Worm (Caenorhabditis elegans) whole organism, L4 larva: Measurements from ENCODE around the gene C09H10.5.

ENCODE experiments used
- F37D6.2 ChIP-seq: sonication (generic microtip); optimal IDR thresholded peaks from 2 replicates; lab custom pipeline; 2016; ENCODE audit warnings: mild to moderate bottlenecking, missing genetic modification characterization, missing compliant biosample characterization
- T26A8.4 ChIP-seq: fragments of 200-800 bp; sonication (Bioruptor generic); IDR thresholded peaks from 2 replicates; pipeline ENCODE4 v1.3.6; 2022; ENCODE audit warnings: missing genetic modification characterization, missing compliant biosample characterization
- Y5F2A.4 ChIP-seq: fragments of 200-800 bp; sonication (Bioruptor generic); optimal IDR thresholded peaks from 2 replicates; lab custom pipeline; 2018; ENCODE audit warnings: mild to moderate bottlenecking, missing genetic modification characterization, missing compliant biosample characterization
- Y75B8A.6 ChIP-seq: fragments of 200-800 bp; sonication (Bioruptor generic); IDR thresholded peaks from 2 replicates; pipeline ENCODE4 v1.3.6; 2022; ENCODE audit warnings: missing genetic modification reagents, missing genetic modification characterization, missing compliant biosample characterization
- aly-2 ChIP-seq: sonication (generic microtip); optimal IDR thresholded peaks from 2 replicates; lab custom pipeline; 2018; ENCODE audit warnings: missing biosample characterization, missing genetic modification characterization
- ama-1 ChIP-seq: fragments of 150-350 bp; optimal IDR thresholded peaks from 2 replicates; lab custom pipeline; 2014; ENCODE audit warnings: inconsistent platforms, mixed read lengths
- ceh-32 ChIP-seq: sonication (generic microtip); optimal IDR thresholded peaks from 2 replicates; lab custom pipeline; 2016; ENCODE audit warnings: mild to moderate bottlenecking, missing genetic modification characterization, missing compliant biosample characterization; ENCODE audit not compliant: poor library complexity
- cey-2 ChIP-seq: sonication (generic microtip); optimal IDR thresholded peaks from 3 replicates; lab custom pipeline; 2017; ENCODE audit warnings: missing genetic modification characterization, mild to moderate bottlenecking, missing compliant biosample characterization, antibody characterized with exemption, borderline replicate concordance; ENCODE audit not compliant: insufficient read depth
- ctbp-1 ChIP-seq: fragments of 200-800 bp; sonication (Bioruptor generic); IDR thresholded peaks from 2 replicates; pipeline ENCODE4 v1.3.6; 2022; ENCODE audit warnings: missing genetic modification reagents, missing genetic modification characterization, missing compliant biosample characterization
- duxl-1 ChIP-seq: sonication (generic microtip); optimal IDR thresholded peaks from 2 replicates; lab custom pipeline; 2016; ENCODE audit warnings: mild to moderate bottlenecking, missing genetic modification characterization, moderate library complexity, missing compliant biosample characterization; ENCODE audit not compliant: poor library complexity
- dve-1 ChIP-seq: sonication (generic microtip); optimal IDR thresholded peaks from 2 replicates; lab custom pipeline; 2017; ENCODE audit warnings: antibody characterized with exemption, mild to moderate bottlenecking, missing genetic modification characterization, missing compliant biosample characterization; ENCODE audit not compliant: insufficient read depth
- fkh-10 ChIP-seq: fragments of 150-350 bp; optimal IDR thresholded peaks from 2 replicates; lab custom pipeline; 2014; ENCODE audit warnings: missing biosample characterization, missing genetic modification reagents, missing genetic modification characterization
- fos-1 ChIP-seq: fragments of 150-350 bp; optimal IDR thresholded peaks from 2 replicates; lab custom pipeline; 2014; ENCODE audit warnings: missing biosample characterization, missing genetic modification characterization
- hif-1 ChIP-seq, 2 experiments: sonication (generic microtip); optimal IDR thresholded peaks; 2 replicates each; lab custom pipeline; 2016 to 2017; ENCODE audit warnings: missing compliant biosample characterization in 2 of 2, missing genetic modification characterization in 2 of 2, missing genetic modification reagents in 2 of 2, missing genotype in 2 of 2, mild to moderate bottlenecking in 1 of 2
- hlh-30 ChIP-seq: sonication (generic microtip); optimal IDR thresholded peaks from 2 replicates; lab custom pipeline; 2017; ENCODE audit warnings: antibody characterized with exemption, mild to moderate bottlenecking, missing genetic modification characterization, missing compliant biosample characterization; ENCODE audit not compliant: insufficient read depth
- lim-7 ChIP-seq: fragments of 200-800 bp; sonication (Bioruptor generic); IDR thresholded peaks from 2 replicates; pipeline ENCODE4 v1.3.6; 2022; ENCODE audit warnings: missing genetic modification characterization, missing compliant biosample characterization
- lin-1 ChIP-seq: fragments of 200-800 bp; sonication (Bioruptor generic); IDR thresholded peaks from 2 replicates; pipeline ENCODE4 v1.3.6; 2022; ENCODE audit warnings: missing genetic modification reagents, missing genetic modification characterization, missing compliant biosample characterization
- madf-5 ChIP-seq, 2 experiments: fragments of 200-800 bp; sonication (Bioruptor generic); IDR thresholded peaks; 2 replicates each; pipeline ENCODE4 v1.3.6; 2022; ENCODE audit warnings: missing compliant biosample characterization in 2 of 2, missing genetic modification characterization in 2 of 2
- mxl-2 ChIP-seq: fragments of 200-800 bp; sonication (Bioruptor generic); conservative IDR thresholded peaks from 2 replicates; pipeline ENCODE4 v1.3.6; 2022; ENCODE audit warnings: missing genetic modification reagents, missing genetic modification characterization, missing compliant biosample characterization
- nhr-11 ChIP-seq: fragments of 150-350 bp; optimal IDR thresholded peaks from 2 replicates; lab custom pipeline; 2014; ENCODE audit warnings: missing biosample characterization, missing genetic modification characterization
- nhr-111 ChIP-seq: fragments of 200-800 bp; sonication (Bioruptor generic); optimal IDR thresholded peaks from 2 replicates; lab custom pipeline; 2018; ENCODE audit warnings: mild to moderate bottlenecking, missing genetic modification characterization, missing compliant biosample characterization
- nhr-25 ChIP-seq: sonication (generic microtip); optimal IDR thresholded peaks from 2 replicates; lab custom pipeline; 2017; ENCODE audit warnings: missing genetic modification characterization, mild to moderate bottlenecking, missing compliant biosample characterization, antibody characterized with exemption, moderate library complexity, borderline replicate concordance; ENCODE audit not compliant: insufficient read depth
- nhr-76 ChIP-seq: fragments of 150-350 bp; optimal IDR thresholded peaks from 2 replicates; lab custom pipeline; 2014; ENCODE audit warnings: missing biosample characterization, missing genetic modification characterization
- nhr-77 ChIP-seq: fragments of 150-350 bp; optimal IDR thresholded peaks from 2 replicates; lab custom pipeline; 2014; ENCODE audit warnings: missing biosample characterization, missing genetic modification characterization
- pha-4 ChIP-seq, 2 experiments: fragments of 150-350 bp in 1 of 2; fragments of 200-800 bp in 1 of 2; sonication (Bioruptor generic) in 1 of 2; IDR thresholded peaks in 1 of 2; optimal IDR thresholded peaks in 1 of 2; 2 replicates each; pipeline versions ENCODE4 v1.3.6 to Lab custom; 2014 to 2022; ENCODE audit warnings: missing genetic modification characterization in 2 of 2, missing genetic modification reagents in 2 of 2, missing biosample characterization in 1 of 2, missing compliant biosample characterization in 1 of 2
- skn-1 ChIP-seq: fragments of 150-350 bp; optimal IDR thresholded peaks from 2 replicates; lab custom pipeline; 2014; ENCODE audit warnings: missing biosample characterization, missing genetic modification characterization
- spr-1 ChIP-seq: sonication (generic microtip); optimal IDR thresholded peaks from 2 replicates; lab custom pipeline; 2016; ENCODE audit warnings: mild to moderate bottlenecking, missing genetic modification characterization, missing compliant biosample characterization
- tag-97 ChIP-seq: fragments of 200-800 bp; sonication (Bioruptor generic); IDR thresholded peaks from 2 replicates; pipeline ENCODE4 v1.3.6; 2022; ENCODE audit warnings: missing genetic modification characterization, missing compliant biosample characterization
- zfp-2 ChIP-seq: sonication (generic microtip); optimal IDR thresholded peaks from 2 replicates; lab custom pipeline; 2016; ENCODE audit warnings: mild to moderate bottlenecking, missing genetic modification characterization, missing compliant biosample characterization
- zfp-3 ChIP-seq: fragments of 200-800 bp; sonication (Bioruptor generic); conservative IDR thresholded peaks from 2 replicates; pipeline ENCODE4 v1.3.6; 2022; ENCODE audit warnings: missing genetic modification reagents, missing genetic modification characterization, missing compliant biosample characterization
- zip-11 ChIP-seq: fragments of 200-800 bp; sonication (Bioruptor generic); IDR thresholded peaks from 2 replicates; pipeline ENCODE4 v1.3.6; 2022; ENCODE audit warnings: missing genetic modification characterization, missing compliant biosample characterization
- zip-2 ChIP-seq: fragments of 150-350 bp; optimal IDR thresholded peaks from 2 replicates; lab custom pipeline; 2014; ENCODE audit warnings: missing biosample characterization, missing genetic modification characterization
- ztf-11 ChIP-seq: fragments of 150-350 bp; optimal IDR thresholded peaks from 2 replicates; lab custom pipeline; 2014; ENCODE audit warnings: missing biosample characterization, missing genetic modification characterization

Gene C09H10.5

DNA sequence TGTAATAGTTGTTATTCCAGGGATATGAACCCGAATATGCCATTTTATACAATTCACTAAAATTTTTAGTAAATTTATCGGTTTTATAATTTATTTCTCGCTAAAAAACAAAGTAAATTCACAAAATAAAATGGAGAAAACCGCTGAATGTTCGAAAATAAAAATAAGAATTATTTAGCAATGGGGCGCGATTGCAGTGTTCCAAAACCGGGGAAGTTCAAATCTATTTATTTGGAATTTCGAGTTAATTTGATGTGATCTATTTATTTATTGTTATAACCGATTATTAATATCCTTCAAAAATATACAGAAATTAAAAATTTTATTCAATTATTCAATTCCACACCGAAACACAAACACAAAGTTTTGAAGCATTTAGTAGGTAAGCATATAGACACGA lies 29.0 kb upstream of the C09H10.5 start, which contains the start of gene F40F8.11 (continued):
- no peak for TF ChIP-seq duxl-1 (tag; lab: Kevin White, UChicago)
- TF ChIP-seq zip-2 (tag; lab: Kevin White, UChicago): no peak
- TF ChIP-seq nhr-111 (GFP tag; lab: Kevin White, UChicago): no peak
- no peak for TF ChIP-seq fos-1 (tag; lab: Kevin White, UChicago)
- TF ChIP-seq ama-1 (lab: Kevin White, UChicago): no peak
- TF ChIP-seq Y5F2A.4 (GFP tag; lab: Kevin White, UChicago): no peak
- no peak for TF ChIP-seq ztf-11 (tag; lab: Kevin White, UChicago)
- TF ChIP-seq nhr-11 (tag; lab: Kevin White, UChicago): no peak
- TF ChIP-seq lim-7 (GFP tag; lab: Robert Waterston, UW): no peak
- no peak for TF ChIP-seq mxl-2
- TF ChIP-seq dve-1 (tag; lab: Kevin White, UChicago): peak; percentile 66
- no peak for TF ChIP-seq madf-5 (GFP tag; IDR thresholded peaks at IDR 0.05; lab: Robert Waterston, UW)
- no peak for TF ChIP-seq zfp-3 (GFP tag; lab: Robert Waterston, UW)
- TF ChIP-seq nhr-76 (tag; lab: Kevin White, UChicago): no peak

DNA sequence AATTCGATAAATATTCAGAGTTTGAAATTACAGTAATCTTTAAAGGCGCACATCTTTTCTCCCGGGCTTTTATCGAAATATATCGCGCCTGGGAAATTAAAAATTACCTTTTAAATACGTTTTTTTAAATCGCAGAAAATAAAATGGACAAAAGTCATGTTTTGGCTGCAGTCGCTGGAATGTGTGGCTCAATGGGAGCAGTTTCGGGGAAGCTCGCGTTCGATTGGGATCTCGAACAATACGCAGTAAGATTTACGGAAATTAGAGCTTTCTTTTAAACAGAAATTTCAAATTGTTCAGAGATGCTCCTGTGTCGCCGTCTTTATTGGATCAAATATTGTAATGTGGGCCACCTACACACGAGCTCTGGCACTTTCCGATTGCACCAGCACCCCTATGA lies 26.0 kb upstream of the C09H10.5 start, which contains the start of gene F40F8.12:
Gene F40F8.12, plus strand, starts transcription at position 301 of the 400 bp plus-strand sequence.
- no peak for TF ChIP-seq Y75B8A.6
- TF ChIP-seq cey-2 (tag; lab: Kevin White, UChicago): no peak
- no peak for TF ChIP-seq spr-1
- TF ChIP-seq skn-1 (tag; lab: Kevin White, UChicago): no peak
- no peak for TF ChIP-seq nhr-77

DNA sequence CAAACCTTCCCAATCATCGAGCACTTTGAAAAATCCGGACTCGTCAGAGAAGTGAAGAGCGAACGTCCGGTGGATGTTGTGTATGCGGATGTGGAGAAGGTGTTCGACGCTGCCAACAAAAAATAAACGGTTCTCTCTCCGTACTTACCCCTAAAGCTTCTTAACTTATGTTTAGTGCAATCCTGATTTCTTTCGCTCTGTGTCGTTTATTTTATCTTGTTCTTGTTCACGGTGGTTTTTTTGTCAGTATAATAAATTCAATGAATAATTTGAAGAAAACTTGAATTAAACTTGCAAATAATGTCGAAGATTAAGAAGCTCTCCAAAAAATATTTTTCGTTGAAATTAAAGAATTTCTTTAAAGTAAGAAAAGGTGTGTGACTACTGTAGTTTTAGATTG lies 25.4 kb upstream of the C09H10.5 start, which contains the start of gene F40F8.3:
Gene F40F8.3, plus strand, starts transcription at position 301 of the 400 bp plus-strand sequence.
- TF ChIP-seq ctbp-1 (no peak), pha-4 (GFP tag; IDR thresholded peaks at IDR 0.05; lab: Robert Waterston, UW) (no peak), pha-4 (tag; optimal IDR thresholded peaks at IDR 0.05; lab: Kevin White, UChicago) (no peak), aly-2 (tag; lab: Kevin White, UChicago) (no peak), F37D6.2 (tag; lab: Kevin White, UChicago) (no peak), lin-1 (GFP tag; lab: Robert Waterston, UW) (no peak)

DNA sequence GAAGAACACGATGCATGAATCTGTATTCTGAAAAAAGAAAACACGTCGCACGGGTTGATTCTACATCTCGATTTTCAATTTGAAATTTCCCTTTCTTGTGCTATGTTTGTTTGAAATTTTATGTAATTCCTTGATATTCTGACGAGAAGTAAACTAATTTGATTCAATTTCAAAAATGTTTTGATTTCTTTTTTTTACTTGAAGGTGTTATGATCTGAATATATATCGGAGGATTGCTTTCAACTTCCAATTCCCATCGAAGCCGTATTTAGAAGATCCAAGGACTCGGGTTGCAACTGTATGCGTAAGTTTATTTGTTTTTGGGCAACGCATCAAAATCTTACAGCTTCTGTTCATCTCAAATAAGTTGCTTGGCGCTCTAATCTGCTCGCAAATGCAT lies 23.8 kb upstream of the C09H10.5 start, which contains the start of gene F40F8.1:
Gene F40F8.1, plus strand, starts transcription at position 301 of the 400 bp plus-strand sequence.
- TF ChIP-seq zip-11 (GFP tag; lab: Robert Waterston, UW) (no peak), hlh-30 (tag; lab: Kevin White, UChicago) (no peak), T26A8.4 (GFP tag; lab: Robert Waterston, UW) (no peak), ceh-32 (no peak), fkh-10 (GFP tag; lab: Kevin White, UChicago) (no peak), hif-1 (tag; optimal IDR thresholded peaks at IDR 0.05; lab: Kevin White, UChicago) (no peak), nhr-25 (tag; lab: Kevin White, UChicago) (no peak), ctbp-1 (no peak), zfp-2 (no peak), tag-97 (GFP tag; lab: Robert Waterston, UW) (no peak)
